Worm (Caenorhabditis elegans) whole organism, late embryonic: ENCODE data around the gene ppm-2.

Source experiments
- C08G9.2 ChIP-seq: sonication (generic microtip); optimal IDR thresholded peaks from 2 replicates; lab custom pipeline; 2016; ENCODE audit warnings: mild to moderate bottlenecking, missing genetic modification characterization, moderate library complexity, missing compliant biosample characterization
- K09A11.1 ChIP-seq: sonication (generic microtip); optimal IDR thresholded peaks from 2 replicates; lab custom pipeline; 2017; ENCODE audit warnings: antibody characterized with exemption, mild to moderate bottlenecking, missing genetic modification characterization, missing compliant biosample characterization; ENCODE audit not compliant: insufficient read depth
- Y22D7AL.16 ChIP-seq: sonication (generic microtip); optimal IDR thresholded peaks from 2 replicates; lab custom pipeline; 2016; ENCODE audit warnings: missing genetic modification characterization, missing compliant biosample characterization
- ahr-1 ChIP-seq: sonication (generic microtip); optimal IDR thresholded peaks from 2 replicates; lab custom pipeline; 2016; ENCODE audit warnings: missing genetic modification characterization, missing compliant biosample characterization
- ama-1 ChIP-seq: fragments of 150-350 bp; optimal IDR thresholded peaks from 2 replicates; lab custom pipeline; 2014
- ceh-18 ChIP-seq: sonication (generic microtip); optimal IDR thresholded peaks from 2 replicates; lab custom pipeline; 2016; ENCODE audit warnings: missing genetic modification characterization, missing compliant biosample characterization
- ceh-19 ChIP-seq: fragments of 200-800 bp; sonication (Bioruptor generic); optimal IDR thresholded peaks from 2 replicates; lab custom pipeline; 2018; ENCODE audit warnings: mild to moderate bottlenecking, missing genetic modification characterization, missing compliant biosample characterization
- ceh-45 ChIP-seq: fragments of 200-800 bp; sonication (Bioruptor generic); IDR thresholded peaks from 2 replicates; pipeline ENCODE4 v1.3.6; 2022; ENCODE audit warnings: missing genetic modification reagents, missing genetic modification characterization, missing compliant biosample characterization
- ceh-6 ChIP-seq: fragments of 200-800 bp; sonication (Bioruptor generic); optimal IDR thresholded peaks from 2 replicates; lab custom pipeline; 2018; ENCODE audit warnings: mild to moderate bottlenecking, missing genetic modification characterization, missing compliant biosample characterization
- ceh-9 ChIP-seq: sonication (generic microtip); optimal IDR thresholded peaks from 2 replicates; lab custom pipeline; 2016; ENCODE audit warnings: mild to moderate bottlenecking, missing genetic modification characterization, inconsistent platforms, missing compliant biosample characterization
- elt-2 ChIP-seq: sonication (generic microtip); optimal IDR thresholded peaks from 2 replicates; lab custom pipeline; 2016; ENCODE audit warnings: missing genetic modification reagents, missing genetic modification characterization, missing compliant biosample characterization
- eyg-1 ChIP-seq: sonication (generic microtip); optimal IDR thresholded peaks from 2 replicates; lab custom pipeline; 2016; ENCODE audit warnings: missing genotype, missing genetic modification characterization, missing compliant biosample characterization
- fkh-10 ChIP-seq: fragments of 150-350 bp; optimal IDR thresholded peaks from 2 replicates; lab custom pipeline; 2014; ENCODE audit warnings: missing biosample characterization, missing genetic modification reagents, missing genetic modification characterization
- gmeb-2 ChIP-seq: sonication (generic microtip); optimal IDR thresholded peaks from 2 replicates; lab custom pipeline; 2016; ENCODE audit warnings: missing genetic modification characterization, inconsistent platforms, missing compliant biosample characterization
- hlh-13 ChIP-seq: fragments of 200-800 bp; sonication (Bioruptor generic); optimal IDR thresholded peaks from 2 replicates; lab custom pipeline; 2018; ENCODE audit warnings: mild to moderate bottlenecking, missing genetic modification characterization, missing compliant biosample characterization
- hlh-30 ChIP-seq: sonication (generic microtip); optimal IDR thresholded peaks from 2 replicates; lab custom pipeline; 2017; ENCODE audit warnings: antibody characterized with exemption, missing genetic modification characterization, missing compliant biosample characterization; ENCODE audit not compliant: insufficient read depth
- hlh-8 ChIP-seq: sonication (generic microtip); optimal IDR thresholded peaks from 2 replicates; lab custom pipeline; 2016; ENCODE audit warnings: missing genotype, missing genetic modification characterization, missing compliant biosample characterization
- madf-2 ChIP-seq: sonication (generic microtip); optimal IDR thresholded peaks from 2 replicates; lab custom pipeline; 2017; ENCODE audit warnings: missing genetic modification characterization, missing compliant biosample characterization
- mec-3 ChIP-seq: sonication (generic microtip); optimal IDR thresholded peaks from 2 replicates; lab custom pipeline; 2016; ENCODE audit warnings: borderline replicate concordance, missing genetic modification characterization, missing compliant biosample characterization
- nfya-1 ChIP-seq: sonication (generic microtip); optimal IDR thresholded peaks from 2 replicates; lab custom pipeline; 2017; ENCODE audit warnings: missing genetic modification characterization, mild to moderate bottlenecking, missing compliant biosample characterization, antibody characterized with exemption, moderate library complexity
- nhr-232 ChIP-seq: sonication (generic microtip); optimal IDR thresholded peaks from 2 replicates; lab custom pipeline; 2016; ENCODE audit warnings: missing genetic modification characterization, missing compliant biosample characterization
- pag-3 ChIP-seq: sonication (generic microtip); optimal IDR thresholded peaks from 2 replicates; lab custom pipeline; 2016; ENCODE audit warnings: missing compliant biosample characterization, missing genetic modification characterization, borderline replicate concordance
- pat-9 ChIP-seq: fragments of 200-800 bp; sonication (Bioruptor generic); optimal IDR thresholded peaks from 2 replicates; lab custom pipeline; 2018; ENCODE audit warnings: mild to moderate bottlenecking, missing genetic modification characterization, moderate library complexity, missing compliant biosample characterization
- pax-1 ChIP-seq: fragments of 150-350 bp; optimal IDR thresholded peaks from 2 replicates; lab custom pipeline; 2014; ENCODE audit warnings: missing biosample characterization, missing genetic modification characterization
- pqm-1 ChIP-seq: sonication (generic microtip); optimal IDR thresholded peaks from 2 replicates; lab custom pipeline; 2016; ENCODE audit warnings: missing genetic modification characterization, missing compliant biosample characterization
- pros-1 ChIP-seq: fragments of 150-350 bp; optimal IDR thresholded peaks from 2 replicates; lab custom pipeline; 2014; ENCODE audit warnings: missing biosample characterization, missing genetic modification reagents, missing genetic modification characterization
- ref-2 ChIP-seq: sonication (generic microtip); optimal IDR thresholded peaks from 2 replicates; lab custom pipeline; 2016; ENCODE audit warnings: missing genetic modification characterization, missing compliant biosample characterization
- sox-4 ChIP-seq: sonication (generic microtip); optimal IDR thresholded peaks from 2 replicates; lab custom pipeline; 2017; ENCODE audit warnings: mild to moderate bottlenecking, missing genetic modification characterization, inconsistent platforms, missing compliant biosample characterization
- tbx-2 ChIP-seq: sonication (generic microtip); optimal IDR thresholded peaks from 2 replicates; lab custom pipeline; 2016; ENCODE audit warnings: missing genetic modification characterization, missing compliant biosample characterization
- tbx-7 ChIP-seq: sonication (generic microtip); optimal IDR thresholded peaks from 2 replicates; lab custom pipeline; 2016; ENCODE audit warnings: missing genotype, missing genetic modification characterization, missing compliant biosample characterization
- unc-42 ChIP-seq: sonication (generic microtip); optimal IDR thresholded peaks from 2 replicates; lab custom pipeline; 2016; ENCODE audit warnings: missing genotype, missing genetic modification characterization, missing compliant biosample characterization
- unc-55 ChIP-seq: sonication (generic microtip); optimal IDR thresholded peaks from 2 replicates; lab custom pipeline; 2017; ENCODE audit warnings: missing biosample characterization, missing genetic modification reagents, missing genetic modification characterization
- unc-86 ChIP-seq: sonication (generic microtip); optimal IDR thresholded peaks from 2 replicates; lab custom pipeline; 2016; ENCODE audit warnings: missing genetic modification characterization, missing compliant biosample characterization
- zip-5 ChIP-seq: sonication (generic microtip); optimal IDR thresholded peaks from 2 replicates; lab custom pipeline; 2016; ENCODE audit warnings: missing genetic modification characterization, missing compliant biosample characterization
- ztf-16 ChIP-seq: sonication (generic microtip); optimal IDR thresholded peaks from 2 replicates; lab custom pipeline; 2017; ENCODE audit warnings: missing genetic modification characterization, missing compliant biosample characterization

The ppm-2 gene

ce11 chrIII:4696903-4697302 is 46.6 kb downstream of the ppm-2 start:
- TF ChIP-seq ceh-19 (no peak), elt-2 (tag; lab: Kevin White, UChicago) (no peak), ztf-16 (no peak), pros-1 (tag; lab: Kevin White, UChicago) (no peak), ama-1 (lab: Kevin White, UChicago) (no peak), pax-1 (tag; lab: Kevin White, UChicago) (no peak), ceh-45 (GFP tag; lab: Robert Waterston, UW) (no peak), sox-4 (tag; lab: Kevin White, UChicago) (no peak), fkh-10 (GFP tag; lab: Kevin White, UChicago) (no peak), zip-5 (tag; lab: Kevin White, UChicago) (no peak), ceh-9 (tag; lab: Kevin White, UChicago) (no peak), mec-3 (tag; lab: Kevin White, UChicago) (no peak), nfya-1 (tag; lab: Kevin White, UChicago) (no peak), unc-55 (no peak)

- no peak for TF ChIP-seq eyg-1
- TF ChIP-seq tbx-2 (tag; lab: Kevin White, UChicago): no peak
- TF ChIP-seq ceh-6 (GFP tag; lab: Kevin White, UChicago): no peak
- no peak for TF ChIP-seq Y22D7AL.16
- TF ChIP-seq ztf-16: no peak
- TF ChIP-seq hlh-8: no peak
- TF ChIP-seq hlh-13 (GFP tag; lab: Kevin White, UChicago): no peak
- TF ChIP-seq K09A11.1 (tag; lab: Kevin White, UChicago): no peak
- TF ChIP-seq C08G9.2 (tag; lab: Kevin White, UChicago): no peak
- no peak for TF ChIP-seq ceh-18
Observed at ce11 chrIII:4697819-4698218, 47.5 kb downstream of the ppm-2 start, which contains the start of gene dnj-18. Gene dnj-18 (plus strand): TSS chrIII:4698119.

- no peak for TF ChIP-seq hlh-30 (tag; lab: Kevin White, UChicago)
- no peak for TF ChIP-seq madf-2
- no peak for TF ChIP-seq pag-3 (tag; lab: Kevin White, UChicago)
- no peak for TF ChIP-seq elt-2 (tag; lab: Kevin White, UChicago)
- no peak for TF ChIP-seq unc-42 (tag; lab: Kevin White, UChicago)
- no peak for TF ChIP-seq ahr-1
- no peak for TF ChIP-seq ceh-18
- no peak for TF ChIP-seq pqm-1 (tag; lab: Kevin White, UChicago)
- TF ChIP-seq gmeb-2 (tag; lab: Kevin White, UChicago): no peak
- TF ChIP-seq tbx-7 (tag; lab: Kevin White, UChicago): no peak
- no peak for TF ChIP-seq unc-86 (tag; lab: Kevin White, UChicago)
- no peak for TF ChIP-seq nhr-232 (tag; lab: Kevin White, UChicago)
- no peak for TF ChIP-seq C08G9.2 (tag; lab: Kevin White, UChicago)
- no peak for TF ChIP-seq tbx-2 (tag; lab: Kevin White, UChicago)
- no peak for TF ChIP-seq ref-2
- TF ChIP-seq pat-9 (tag; lab: Kevin White, UChicago): no peak
Observed at ce11 chrIII:4699922-4700321, 49.6 kb downstream of the ppm-2 start, which contains the start of gene sel-13. Gene sel-13 (minus strand): TSS chrIII:4700224.
